Fruit fly (Drosophila melanogaster): ENCODE results near the gene SAK.

The SAK gene

DNA sequence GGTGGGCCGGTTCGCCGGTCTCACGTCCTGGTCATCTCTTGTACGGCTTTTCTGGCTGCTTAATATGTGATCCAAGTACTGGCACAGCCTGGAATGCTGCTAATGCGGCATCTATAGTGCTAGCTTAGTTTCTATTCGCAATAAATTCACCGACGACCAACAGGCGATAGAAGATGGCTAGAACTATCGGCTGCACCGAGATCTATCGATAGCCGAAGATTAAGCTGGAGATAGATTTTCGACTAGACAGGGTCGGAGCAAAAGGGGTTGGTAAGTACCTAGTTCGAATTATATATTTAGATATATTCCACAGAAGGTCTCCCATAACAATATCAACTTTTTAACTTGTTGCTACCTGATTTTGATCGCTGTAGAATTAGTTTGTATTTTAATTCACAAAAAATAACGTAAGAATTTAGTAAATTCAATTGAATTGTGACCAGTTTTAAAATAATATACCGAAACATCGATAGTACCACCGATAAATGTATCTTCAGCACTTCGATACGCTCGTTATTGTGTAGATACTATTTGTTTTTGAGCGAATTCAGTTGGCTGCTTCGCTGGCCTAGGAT is 8.2 kb downstream of the SAK start, which contains the start of the genes Glg1 and M6 (continued):
- TF ChIP-seq Bgb (GFP tag; IDR thresholded peaks at IDR 0.05; ENCODE audit: partially characterized antibody): peak; percentile 94
- TF ChIP-seq amos (GFP tag; IDR thresholded peaks at IDR 0.05; ENCODE audit: partially characterized antibody): peak; percentile 93
- no peak for TF ChIP-seq tio (GFP tag; optimal IDR thresholded peaks at IDR 0.05)
- TF ChIP-seq sim (GFP tag; IDR thresholded peaks at IDR 0.05): no peak
- TF ChIP-seq CG6765 (GFP tag; optimal IDR thresholded peaks at IDR 0.05): no peak
- TF ChIP-seq Spps (tag; optimal IDR thresholded peaks at IDR 0.05): peak; percentile 35
- TF ChIP-seq row (GFP tag; IDR thresholded peaks at IDR 0.05): peak; percentile 96
- TF ChIP-seq ssp (GFP tag; IDR thresholded peaks at IDR 0.05): peak; percentile 44; the same call in 1 of the 2 replicates
- peak; percentile 27 for TF ChIP-seq CG1792 (GFP tag; optimal IDR thresholded peaks at IDR 0.05)
- no peak for TF ChIP-seq CG10959 (GFP tag; IDR thresholded peaks at IDR 0.05)
- peak; percentile 76 for TF ChIP-seq gsb-n (tag; optimal IDR thresholded peaks at IDR 0.05)
- TF ChIP-seq run (tag; optimal IDR thresholded peaks at IDR 0.05): no peak

DNA sequence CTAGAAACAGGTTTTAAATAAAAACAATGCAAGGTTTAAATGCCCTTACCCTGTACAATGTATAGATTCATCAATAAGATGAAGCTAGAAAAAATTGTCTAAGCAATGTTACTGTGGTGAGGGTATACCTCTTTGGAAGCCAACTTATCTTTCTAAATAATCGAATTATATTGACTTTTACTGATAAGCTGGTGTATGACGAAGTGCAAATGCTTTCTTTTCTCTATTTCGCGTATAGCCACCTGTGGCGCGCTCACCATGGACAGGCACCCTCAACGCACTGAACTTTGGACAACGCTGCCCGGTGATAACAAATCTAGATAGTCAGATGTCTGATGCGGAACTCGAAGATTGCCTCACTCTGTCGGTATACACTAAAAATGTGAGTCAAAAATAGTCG is 13.8 kb downstream of the SAK start:
- no peak for TF ChIP-seq scrt (GFP tag; optimal IDR thresholded peaks at IDR 0.05)
- peak in 1 of 2 experiments; percentile 65 for TF ChIP-seq Hr78 (GFP tag; optimal IDR thresholded peaks at IDR 0.05)
- TF ChIP-seq CG10366 (GFP tag; IDR thresholded peaks at IDR 0.05): peak; percentile 34; the same call in 1 of the 2 replicates
- TF ChIP-seq tgo (GFP tag; IDR thresholded peaks at IDR 0.05): peak; percentile 35; the same call in 1 of the 3 replicates
- no peak for TF ChIP-seq dati (GFP tag; IDR thresholded peaks at IDR 0.05)
- no peak for TF ChIP-seq CG8290 (GFP tag; optimal IDR thresholded peaks at IDR 0.05)
- peak in 1 of 2 experiments; percentile 11 for TF ChIP-seq CG8290 (tag; optimal IDR thresholded peaks at IDR 0.05)
- TF ChIP-seq dmrt99B (tag; optimal IDR thresholded peaks at IDR 0.05): peak; percentile 22
- 0 out of 2 replicates have a peak, but pooled peaks have one; percentile 15 for TF ChIP-seq ttk (GFP tag; IDR thresholded peaks at IDR 0.05)
- TF ChIP-seq lmd (GFP tag; IDR thresholded peaks at IDR 0.05): peak; percentile 38; the same call in 1 of the 2 replicates
- TF ChIP-seq Optix (GFP tag; IDR thresholded peaks at IDR 0.05): no peak
- peak; percentile 56; the same call in 2 of the 3 replicates for TF ChIP-seq zfh1 (GFP tag; IDR thresholded peaks at IDR 0.05)
- peak; percentile 11 for TF ChIP-seq Ets65A (GFP tag)
- no peak for TF ChIP-seq run (tag; optimal IDR thresholded peaks at IDR 0.05)
- peak; percentile 5 for TF ChIP-seq unpg (GFP tag; optimal IDR thresholded peaks at IDR 0.05)
- TF ChIP-seq CG11695 (GFP tag; IDR thresholded peaks at IDR 0.05): peak; percentile 46; the same call in 1 of the 3 replicates
- TF ChIP-seq prd (optimal IDR thresholded peaks at IDR 0.05): no peak
- TF ChIP-seq prd (GFP tag; IDR thresholded peaks at IDR 0.05): peak; percentile 22; the same call in 1 of the 3 replicates
- TF ChIP-seq CG7839 (tag; optimal IDR thresholded peaks at IDR 0.05): peak; percentile 27
- TF ChIP-seq Xrp1 (GFP tag; IDR thresholded peaks at IDR 0.05): peak; percentile 18; the same call in 1 of the 2 replicates
- peak; percentile 47; the same call in 1 of the 2 replicates for TF ChIP-seq HLH3B (GFP tag; IDR thresholded peaks at IDR 0.05)
- TF ChIP-seq Med (GFP tag): peak; percentile 23
- peak; percentile 30 for TF ChIP-seq Sox102F (GFP tag; optimal IDR thresholded peaks at IDR 0.05)
- TF ChIP-seq Fer1 (GFP tag; optimal IDR thresholded peaks at IDR 0.05): peak; percentile 2
- TF ChIP-seq CG15514 (GFP tag; optimal IDR thresholded peaks at IDR 0.05): peak; percentile 18
- peak; percentile 14 for TF ChIP-seq zfh2 (GFP tag; optimal IDR thresholded peaks at IDR 0.05)
- 0 out of 2 replicates have a peak, but pooled peaks have one; percentile 42 for TF ChIP-seq wdn (GFP tag; IDR thresholded peaks at IDR 0.05)
- peak; percentile 61 for TF ChIP-seq sug (tag; optimal IDR thresholded peaks at IDR 0.05)
- TF ChIP-seq CG12299 (tag; optimal IDR thresholded peaks at IDR 0.05): no peak
- 0 out of 2 replicates have a peak, but pooled peaks have one; percentile 10 for TF ChIP-seq ranshi (GFP tag; IDR thresholded peaks at IDR 0.05)
- TF ChIP-seq dan (GFP tag; IDR thresholded peaks at IDR 0.05): no peak
- peak; percentile 53 for TF ChIP-seq lab (GFP tag; optimal IDR thresholded peaks at IDR 0.05)
- TF ChIP-seq so (GFP tag; IDR thresholded peaks at IDR 0.05): 0 out of 3 replicates have a peak, but pooled peaks have one; percentile 8
- TF ChIP-seq fd3F (GFP tag; optimal IDR thresholded peaks at IDR 0.05): peak; percentile 9
- TF ChIP-seq CG32532 (GFP tag; IDR thresholded peaks at IDR 0.05): peak; percentile 50; the same call in 1 of the 2 replicates
- no peak for TF ChIP-seq CG15073 (GFP tag; optimal IDR thresholded peaks at IDR 0.05)
- TF ChIP-seq CG18599 (GFP tag; optimal IDR thresholded peaks at IDR 0.05): peak; percentile 34
- peak; percentile 5 for TF ChIP-seq Asciz (GFP tag; optimal IDR thresholded peaks at IDR 0.05)

Data from whole organism, embryonic.